Fruit fly (Drosophila melanogaster) whole organism, embryonic: ENCODE data around the gene Ostgamma.
A peak's percentile ranks its signal among the peaks of the same experiment; 100 is the strongest.

Experiments
- Atf-2 ChIP-seq: fragments of 200-800 bp; sonication (Bioruptor generic); optimal IDR thresholded peaks from 2 replicates; lab custom pipeline; 2016; ENCODE audit warnings: missing biosample characterization, missing genetic modification characterization
- Atf3 ChIP-seq: fragments of 200-800 bp; sonication (Bioruptor generic); optimal IDR thresholded peaks from 3 replicates; lab custom pipeline; 2016; ENCODE audit warnings: missing biosample characterization, missing genetic modification characterization
- Bgb ChIP-seq: fragments of 200-800 bp; sonication (Bioruptor generic); IDR thresholded peaks from 2 replicates; pipeline ENCODE4 v1.3.6; 2022; ENCODE audit warnings: missing biosample characterization, missing genetic modification characterization; ENCODE audit not compliant: partially characterized antibody
- CG10431 ChIP-seq: fragments of 200-800 bp; sonication (Bioruptor generic); optimal IDR thresholded peaks from 3 replicates; lab custom pipeline; 2018; ENCODE audit warnings: missing biosample characterization, mild to moderate bottlenecking, missing genetic modification characterization
- CG10462 ChIP-seq: fragments of 200-800 bp; sonication (Bioruptor generic); optimal IDR thresholded peaks from 2 replicates; lab custom pipeline; 2016; ENCODE audit warnings: missing biosample characterization, missing genetic modification characterization
- CG10543 ChIP-seq: fragments of 200-800 bp; sonication (Bioruptor generic); optimal IDR thresholded peaks from 3 replicates; lab custom pipeline; 2017; ENCODE audit warnings: missing biosample characterization, mild to moderate bottlenecking, missing genetic modification characterization, moderate library complexity
- CG10979 ChIP-seq: fragments of 200-800 bp; sonication (Bioruptor generic); optimal IDR thresholded peaks from 2 replicates; lab custom pipeline; 2018; ENCODE audit warnings: missing biosample characterization, mild to moderate bottlenecking, missing genetic modification characterization, moderate library complexity
- CG11398 ChIP-seq: fragments of 200-800 bp; sonication (Bioruptor generic); optimal IDR thresholded peaks from 2 replicates; lab custom pipeline; 2016; ENCODE audit warnings: missing biosample characterization, missing genetic modification characterization
- CG12219 ChIP-seq: fragments of 200-800 bp; sonication (Bioruptor generic); optimal IDR thresholded peaks from 3 replicates; lab custom pipeline; 2018; ENCODE audit warnings: missing biosample characterization, mild to moderate bottlenecking, missing genetic modification characterization
- CG14667 ChIP-seq: fragments of 200-800 bp; sonication (Bioruptor generic); IDR thresholded peaks from 2 replicates; pipeline ENCODE4 v1.3.6; 2022; ENCODE audit warnings: missing biosample characterization, missing genetic modification characterization
- CG3065 ChIP-seq: fragments of 200-800 bp; sonication (Bioruptor generic); optimal IDR thresholded peaks from 2 replicates; lab custom pipeline; 2016; ENCODE audit warnings: missing biosample characterization, missing genetic modification characterization
- CG32767 ChIP-seq: fragments of 200-800 bp; sonication (Bioruptor generic); IDR thresholded peaks from 2 replicates; pipeline ENCODE4 v1.3.6; 2022; ENCODE audit warnings: missing biosample characterization, missing genetic modification characterization
- CG3726 ChIP-seq: fragments of 200-800 bp; sonication (Bioruptor generic); IDR thresholded peaks from 3 replicates; pipeline ENCODE4, ENCODE4 v1.3.6; 2022; ENCODE audit warnings: missing biosample characterization, missing genetic modification characterization
- CG4854 ChIP-seq: fragments of 200-800 bp; sonication (Bioruptor generic); optimal IDR thresholded peaks from 2 replicates; lab custom pipeline; 2016; ENCODE audit warnings: missing biosample characterization, missing genetic modification characterization, inconsistent platforms
- CG6254 ChIP-seq: fragments of 200-800 bp; sonication (Bioruptor generic); optimal IDR thresholded peaks from 3 replicates; lab custom pipeline; 2017; ENCODE audit warnings: mild to moderate bottlenecking, missing biosample characterization, missing genetic modification reagents, missing genetic modification characterization
- CG7786 ChIP-seq: fragments of 200-800 bp; sonication (Bioruptor generic); optimal IDR thresholded peaks from 2 replicates; lab custom pipeline; 2016; ENCODE audit warnings: missing biosample characterization, missing genetic modification characterization
- CG8359 ChIP-seq: fragments of 200-800 bp; sonication (Bioruptor generic); optimal IDR thresholded peaks from 2 replicates; lab custom pipeline; 2017; ENCODE audit warnings: missing biosample characterization, mild to moderate bottlenecking, missing genetic modification characterization, borderline replicate concordance
- CG9215 ChIP-seq: fragments of 200-800 bp; sonication (Bioruptor generic); IDR thresholded peaks from 2 replicates; pipeline ENCODE4 v1.3.6; 2022; ENCODE audit warnings: missing biosample characterization, missing genetic modification characterization
- CHES-1-like ChIP-seq: fragments of 200-800 bp; sonication (Bioruptor generic); optimal IDR thresholded peaks from 2 replicates; lab custom pipeline; 2016; ENCODE audit warnings: missing biosample characterization, missing genetic modification characterization
- Chrac-16 ChIP-seq: fragments of 200-800 bp; sonication (Bioruptor generic); optimal IDR thresholded peaks from 3 replicates; lab custom pipeline; 2016; ENCODE audit warnings: missing biosample characterization, missing genetic modification characterization
- CkIIα-i1 ChIP-seq: fragments of 200-800 bp; sonication (Bioruptor generic); IDR thresholded peaks from 2 replicates; pipeline ENCODE4 v1.3.6; 2022; ENCODE audit warnings: missing biosample characterization, missing genetic modification characterization
- Deaf1 ChIP-seq: fragments of 200-800 bp; optimal IDR thresholded peaks from 3 replicates; lab custom pipeline; 2019; ENCODE audit warnings: missing biosample characterization, mild to moderate bottlenecking, missing genetic modification characterization, moderate library complexity
- Fer1 ChIP-seq: fragments of 200-800 bp; sonication (Bioruptor generic); optimal IDR thresholded peaks from 2 replicates; lab custom pipeline; 2017; ENCODE audit warnings: missing biosample characterization, mild to moderate bottlenecking, missing genetic modification characterization
- H2.0 ChIP-seq: fragments of 200-800 bp; sonication (Bioruptor generic); IDR thresholded peaks from 2 replicates; pipeline ENCODE4 v1.3.6; 2022; ENCODE audit warnings: missing biosample characterization, missing genetic modification characterization
- Hmx ChIP-seq: fragments of 200-800 bp; sonication (Bioruptor generic); optimal IDR thresholded peaks from 2 replicates; lab custom pipeline; 2016; ENCODE audit warnings: missing biosample characterization, missing genetic modification characterization
- Hr3 ChIP-seq: fragments of 200-800 bp; sonication (Bioruptor generic); optimal IDR thresholded peaks from 3 replicates; lab custom pipeline; 2016; ENCODE audit warnings: missing biosample characterization, missing genetic modification characterization
- Kr ChIP-seq: fragments of 200-800 bp; sonication (Bioruptor generic); optimal IDR thresholded peaks from 2 replicates; lab custom pipeline; 2017; ENCODE audit warnings: missing biosample characterization, mild to moderate bottlenecking, missing genetic modification characterization
- MESR4 ChIP-seq: fragments of 200-800 bp; sonication (Bioruptor generic); optimal IDR thresholded peaks from 2 replicates; lab custom pipeline; 2018; ENCODE audit warnings: missing biosample characterization, mild to moderate bottlenecking, missing genetic modification characterization, moderate library complexity
- Myb ChIP-seq: fragments of 200-800 bp; sonication (Bioruptor generic); optimal IDR thresholded peaks from 2 replicates; lab custom pipeline; 2016; ENCODE audit warnings: missing biosample characterization, missing genetic modification characterization
- Sry-δ ChIP-seq: fragments of 200-800 bp; sonication (Bioruptor generic); optimal IDR thresholded peaks from 2 replicates; lab custom pipeline; 2016; ENCODE audit warnings: missing biosample characterization, missing genetic modification characterization
- Taf1 ChIP-seq: fragments of 200-800 bp; sonication (Bioruptor generic); IDR thresholded peaks from 2 replicates; pipeline ENCODE4 v1.3.6; 2022; ENCODE audit warnings: missing biosample characterization, missing genetic modification characterization
- bbx ChIP-seq: fragments of 200-800 bp; sonication (Bioruptor generic); IDR thresholded peaks from 2 replicates; pipeline ENCODE4 v1.3.6; 2022; ENCODE audit warnings: missing biosample characterization, missing genetic modification characterization; ENCODE audit not compliant: partially characterized antibody
- bsh ChIP-seq, 2 experiments: fragments of 200-800 bp; sonication (Bioruptor generic); optimal IDR thresholded peaks; 2 replicates each; lab custom pipeline; 2017 to 2018; ENCODE audit warnings: mild to moderate bottlenecking in 2 of 2, missing biosample characterization in 2 of 2, missing genetic modification characterization in 2 of 2, moderate library complexity in 1 of 2
- en ChIP-seq: fragments of 200-800 bp; sonication (Bioruptor generic); optimal IDR thresholded peaks from 2 replicates; lab custom pipeline; 2016; ENCODE audit warnings: missing biosample characterization, missing genetic modification characterization
- fru ChIP-seq: fragments of >200 bp; optimal IDR thresholded peaks from 2 replicates; lab custom pipeline; 2017
- gce ChIP-seq: fragments of 200-800 bp; sonication (Bioruptor generic); IDR thresholded peaks from 3 replicates; pipeline ENCODE4 v1.3.6; 2022; ENCODE audit warnings: missing biosample characterization, missing genetic modification characterization
- ham ChIP-seq: fragments of 200-800 bp; sonication (Bioruptor generic); IDR thresholded peaks from 2 replicates; pipeline ENCODE4 v1.3.6; 2022; ENCODE audit warnings: missing biosample characterization, missing genetic modification characterization
- inv ChIP-seq: fragments of 200-800 bp; sonication (Bioruptor generic); IDR thresholded peaks from 2 replicates; pipeline ENCODE4 v1.3.6; 2022; ENCODE audit warnings: missing biosample characterization, missing genetic modification characterization; ENCODE audit not compliant: partially characterized antibody
- knrl ChIP-seq: fragments of 200-800 bp; sonication (Bioruptor generic); IDR thresholded peaks from 3 replicates; pipeline ENCODE4 v1.3.6; 2022; ENCODE audit warnings: missing biosample characterization, missing genetic modification characterization; ENCODE audit not compliant: partially characterized antibody
- oc ChIP-seq: fragments of 200-800 bp; sonication (Bioruptor generic); optimal IDR thresholded peaks from 2 replicates; lab custom pipeline; 2018; ENCODE audit warnings: missing biosample characterization, mild to moderate bottlenecking, missing genetic modification characterization, moderate library complexity
- org-1 ChIP-seq: fragments of 200-800 bp; sonication (Bioruptor generic); optimal IDR thresholded peaks from 2 replicates; lab custom pipeline; 2017; ENCODE audit warnings: missing biosample characterization, missing genetic modification characterization
- psq ChIP-seq: fragments of 200-800 bp; sonication (Bioruptor generic); optimal IDR thresholded peaks from 2 replicates; lab custom pipeline; 2017; ENCODE audit warnings: missing biosample characterization, missing genetic modification characterization
- rib ChIP-seq: fragments of 200-800 bp; sonication (Bioruptor generic); IDR thresholded peaks from 2 replicates; pipeline ENCODE4 v1.3.6; 2022; ENCODE audit warnings: missing biosample characterization, missing genetic modification characterization
- run ChIP-seq: fragments of 200-800 bp; sonication (Bioruptor generic); optimal IDR thresholded peaks from 3 replicates; lab custom pipeline; 2018; ENCODE audit warnings: missing biosample characterization, mild to moderate bottlenecking, missing genetic modification characterization
- seq ChIP-seq: fragments of 200-800 bp; sonication (Bioruptor generic); IDR thresholded peaks from 2 replicates; pipeline ENCODE4 v1.3.6; 2022; ENCODE audit warnings: missing biosample characterization, missing genetic modification characterization
- so ChIP-seq: fragments of 200-800 bp; sonication (Bioruptor generic); IDR thresholded peaks from 3 replicates; pipeline ENCODE4 v1.3.6; 2022; ENCODE audit warnings: missing biosample characterization, missing genetic modification characterization
- tna ChIP-seq: fragments of 200-800 bp; sonication (Bioruptor generic); IDR thresholded peaks from 2 replicates; pipeline ENCODE4 v1.3.6; 2022; ENCODE audit warnings: missing biosample characterization, missing genetic modification characterization; ENCODE audit not compliant: partially characterized antibody
- unpg ChIP-seq: fragments of 200-800 bp; sonication (Bioruptor generic); optimal IDR thresholded peaks from 3 replicates; lab custom pipeline; 2018; ENCODE audit warnings: missing biosample characterization, mild to moderate bottlenecking, missing genetic modification characterization, moderate library complexity
- usp ChIP-seq: fragments of >200 bp; optimal IDR thresholded peaks from 2 replicates; lab custom pipeline; 2017; ENCODE audit warnings: missing biosample characterization, missing genetic modification characterization
- zfh1 ChIP-seq: fragments of 200-800 bp; sonication (Bioruptor generic); IDR thresholded peaks from 3 replicates; pipeline ENCODE4 v1.3.6; 2022; ENCODE audit warnings: missing biosample characterization, missing genetic modification characterization

Ostgamma gene

dm6 chr2L:8277561-8278201 lies 30.3 kb downstream of the Ostgamma start (continued):
- TF ChIP-seq run (tag; lab: Kevin White, UChicago) (peak; percentile 97), CG3065 (GFP tag; lab: Kevin White, UChicago) (peak; percentile 95), psq (GFP tag; lab: Kevin White, UChicago) (peak; percentile 93), inv (no peak), seq (peak; percentile 98), CG9215 (GFP tag; lab: Robert Waterston, UW) (peak; percentile 93), zfh1 (peak; percentile 99), oc (tag; lab: Kevin White, UChicago) (peak; percentile 99), ham (GFP tag; lab: Robert Waterston, UW) (peak; percentile 83), fru (lab: Kevin White, UChicago) (no peak), CkIIα-i1 (GFP tag; lab: Robert Waterston, UW) (peak; percentile 78; the same call in 1 of the 2 replicates), en (GFP tag; lab: Kevin White, UChicago) (peak; percentile 78), knrl (GFP tag; lab: Robert Waterston, UW) (peak; percentile 36; the same call in 1 of the 3 replicates), Deaf1 (peak; percentile 78), Sry-δ (peak; percentile 46), org-1 (GFP tag; lab: Kevin White, UChicago) (peak; percentile 94), gce (peak; percentile 99), Fer1 (GFP tag; lab: Kevin White, UChicago) (peak; percentile 98), bbx (GFP tag; lab: Robert Waterston, UW) (peak; percentile 57; the same call in 1 of the 2 replicates), CG4854 (peak; percentile 90), CG10431 (peak; percentile 95), Kr (GFP tag; lab: Kevin White, UChicago) (peak; percentile 77), Atf3 (GFP tag; lab: Kevin White, UChicago) (peak; percentile 87), so (GFP tag; lab: Robert Waterston, UW) (peak; percentile 99), bsh (GFP tag; optimal IDR thresholded peaks at IDR 0.05; lab: Kevin White, UChicago) (peak; percentile 97 to 99), CG14667 (peak; percentile 98; the same call in 1 of the 2 replicates), Bgb (GFP tag; lab: Robert Waterston, UW) (no peak), Hmx (no peak), Taf1 (GFP tag; lab: Robert Waterston, UW) (peak; percentile 92), CG10979 (peak; percentile 99), CG10543 (peak; percentile 67), Chrac-16 (GFP tag; lab: Kevin White, UChicago) (peak; percentile 98), Atf-2 (GFP tag; lab: Kevin White, UChicago) (peak; percentile 81), unpg (GFP tag; lab: Kevin White, UChicago) (peak; percentile 99), Myb (GFP tag; lab: Kevin White, UChicago) (peak; percentile 56), CG32767 (GFP tag; lab: Robert Waterston, UW) (peak; percentile 99), rib (GFP tag; lab: Robert Waterston, UW) (peak; percentile 97), H2.0 (GFP tag; lab: Robert Waterston, UW) (peak; percentile 98), usp (no peak), CG8359 (peak; percentile 93), MESR4 (GFP tag; lab: Kevin White, UChicago) (peak; percentile 57), Hr3 (peak; percentile 99), tna (GFP tag; lab: Robert Waterston, UW) (no peak; the same call in 1 of the 2 replicates), CG10462 (GFP tag; lab: Kevin White, UChicago) (peak; percentile 96), CG11398 (GFP tag; lab: Kevin White, UChicago) (peak; percentile 84), CG6254 (GFP tag; lab: Kevin White, UChicago) (peak; percentile 96), CG12219 (peak; percentile 94), CG7786 (GFP tag; lab: Kevin White, UChicago) (peak; percentile 75), CHES-1-like (peak; percentile 82), CG3726 (GFP tag; lab: Robert Waterston, UW) (peak; percentile 98)
